Fruit fly (Drosophila melanogaster) S2 (cell line): ENCODE results near the gene CG12885.

Experiments used
- CG8478 ChIP-seq: fragments of >200 bp; optimal IDR thresholded peaks from 2 replicates; lab custom pipeline; 2018

Gene CG12885

DNA sequence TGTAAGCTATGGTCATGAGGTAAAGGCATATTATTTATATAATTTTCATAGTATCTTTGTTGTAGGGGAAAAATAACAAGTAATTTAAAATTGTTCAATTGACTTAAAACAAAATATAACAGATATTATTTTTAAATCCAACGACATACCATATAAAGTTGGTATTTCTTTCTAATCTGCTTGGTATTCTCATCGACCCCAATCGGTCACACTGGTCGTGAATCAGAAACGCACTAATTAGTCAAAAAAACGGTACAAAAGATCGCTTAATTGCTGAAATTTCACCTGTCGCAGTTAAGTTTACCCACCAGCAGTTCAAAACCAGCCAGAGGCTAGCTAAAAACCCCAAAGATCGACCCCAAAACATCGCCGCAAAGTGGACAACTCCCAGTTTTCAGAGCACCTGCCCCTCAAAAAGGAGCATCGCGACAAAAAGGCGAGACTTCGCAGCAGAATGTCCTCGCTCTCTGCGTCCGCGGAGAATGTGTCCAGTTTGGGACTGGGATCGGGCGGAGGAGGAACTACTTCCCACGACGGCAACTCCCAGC is 62.0 kb downstream of the CG12885 start, which contains the start of gene pins:
Gene pins (plus strand): TSS at position 207 of the 548 bp plus-strand sequence.
- no peak for TF ChIP-seq CG8478 (lab: Kevin White, UChicago)
